Worm (Caenorhabditis elegans): Measurements from ENCODE around the gene T26H5.14.

Gene T26H5.14

DNA sequence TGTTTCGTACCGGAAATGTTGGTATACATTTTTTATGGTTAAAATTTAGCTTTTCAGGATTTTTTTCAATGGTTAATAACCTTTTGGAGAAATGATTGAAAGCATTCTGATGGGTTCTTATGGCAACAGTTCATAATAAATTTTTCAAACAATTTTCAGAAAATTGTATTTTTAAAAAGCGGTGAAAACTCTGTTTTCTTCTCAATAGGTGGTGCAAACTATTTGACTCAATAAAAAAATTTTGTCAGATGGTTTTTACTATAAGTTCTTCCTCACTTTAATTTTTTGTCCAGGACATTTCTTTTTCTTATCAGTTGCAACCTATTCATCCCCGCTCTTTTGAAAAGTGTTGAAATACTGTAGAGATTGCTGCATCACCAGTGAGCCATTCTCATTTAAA, at the start of gene T26H5.14:
T26H5.14 (plus strand) TSS at position 301 of the 400 bp plus-strand sequence.
- TF ChIP-seq rec-8 (tag; optimal IDR thresholded peaks at IDR 0.05) = no peak
- TF ChIP-seq nfyb-1 (GFP tag; IDR thresholded peaks at IDR 0.05) = no peak
- no peak for TF ChIP-seq F33H1.4 (GFP tag; IDR thresholded peaks at IDR 0.05)

DNA sequence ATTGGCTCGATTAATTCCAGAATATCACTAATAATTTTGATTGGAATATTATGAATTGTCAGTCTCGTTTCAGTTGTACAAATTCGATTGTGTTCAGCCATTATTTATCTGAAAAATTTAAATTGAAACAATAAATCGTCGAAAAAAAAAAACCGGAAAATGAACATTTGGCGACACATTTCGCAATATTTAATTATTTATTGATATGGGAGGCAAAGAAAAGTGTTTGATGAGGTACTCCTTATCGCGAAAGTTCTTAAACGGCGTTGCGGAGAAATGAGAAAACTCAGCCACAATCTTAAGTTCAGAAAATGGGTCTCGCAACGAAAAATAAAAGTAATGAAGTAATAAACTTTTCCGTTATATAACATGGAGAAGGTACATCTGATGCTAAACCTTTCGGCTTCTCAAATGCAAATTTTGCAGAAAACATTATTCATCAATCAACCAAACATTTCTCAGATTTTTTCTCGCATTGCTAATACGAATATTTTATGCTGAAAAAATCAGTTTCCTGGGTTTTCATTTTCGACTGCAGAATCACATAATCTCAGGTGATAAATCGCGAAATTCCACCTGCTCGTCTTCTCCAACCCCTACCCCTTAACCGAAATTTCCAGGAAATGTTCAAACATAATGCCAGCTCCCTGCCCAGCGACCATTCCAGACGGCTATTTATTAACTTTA, 49.1 kb upstream of the T26H5.14 start, which contains the start of the genes T06E6.15 and sri-7:
T06E6.15 (minus strand) TSS at position 101 of the 687 bp plus-strand sequence.
sri-7 (plus strand) TSS at position 637 of the 687 bp plus-strand sequence.
- TF ChIP-seq athp-1 (tag; optimal IDR thresholded peaks at IDR 0.05) (no peak), him-1 (tag; optimal IDR thresholded peaks at IDR 0.05) (no peak), atf-7 (tag; optimal IDR thresholded peaks at IDR 0.05) (no peak), ztf-3 (GFP tag; optimal IDR thresholded peaks at IDR 0.05) (no peak), madf-8 (GFP tag; conservative IDR thresholded peaks at IDR 0.05) (no peak), attf-3 (GFP tag; conservative IDR thresholded peaks at IDR 0.05) (no peak), F33H1.4 (GFP tag; IDR thresholded peaks at IDR 0.05) (no peak), egrh-3 (GFP tag; IDR thresholded peaks at IDR 0.05) (no peak), hmg-1.2 (GFP tag; IDR thresholded peaks at IDR 0.05) (no peak), ekl-4 (GFP tag; IDR thresholded peaks at IDR 0.05) (no peak), lsy-27 (tag; optimal IDR thresholded peaks at IDR 0.05; ENCODE audit: borderline replicate concordance, insufficient read depth) (no peak), F57C9.4 (tag; optimal IDR thresholded peaks at IDR 0.05) (no peak), C06A6.2 (GFP tag; conservative IDR thresholded peaks at IDR 0.05) (no peak), Y53F4B.3 (GFP tag; IDR thresholded peaks at IDR 0.05) (no peak), ztf-28 (GFP tag; IDR thresholded peaks at IDR 0.05) (no peak), dpff-1 (tag; optimal IDR thresholded peaks at IDR 0.05) (no peak), ceh-91 (GFP tag; IDR thresholded peaks at IDR 0.05) (no peak), repo-1 (tag; optimal IDR thresholded peaks at IDR 0.05) (no peak)

DNA sequence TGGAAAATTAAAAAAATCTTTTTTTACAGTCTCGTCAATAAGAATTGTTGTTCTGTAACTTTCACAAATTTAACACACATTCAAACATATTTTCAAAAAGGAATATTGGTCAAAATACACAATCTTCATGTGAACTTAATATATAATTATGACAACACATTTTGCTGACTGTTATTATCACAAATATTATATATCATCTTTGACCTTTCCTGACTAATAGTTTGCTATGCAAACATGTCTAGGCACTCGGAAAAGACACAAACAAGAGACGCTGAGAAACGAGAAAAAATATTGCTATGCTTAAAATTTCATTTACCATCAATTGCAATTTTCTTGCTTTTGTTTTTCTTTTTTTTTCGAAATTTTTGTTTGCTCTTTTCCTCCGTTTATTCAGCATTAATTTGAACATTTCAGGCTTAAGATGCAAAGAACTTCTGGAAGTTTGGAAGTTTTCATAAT, 47.1 kb upstream of the T26H5.14 start, which contains the start of gene fbxa-135:
fbxa-135 (plus strand) TSS at position 409 of the 459 bp plus-strand sequence.
- TF ChIP-seq athp-1 (tag; optimal IDR thresholded peaks at IDR 0.05) = no peak
- no peak for TF ChIP-seq ztf-28 (GFP tag; IDR thresholded peaks at IDR 0.05)
- TF ChIP-seq nfya-1 (tag; optimal IDR thresholded peaks at IDR 0.05; ENCODE audit: borderline replicate concordance, insufficient read depth) = no peak
- TF ChIP-seq ets-4 (GFP tag; optimal IDR thresholded peaks at IDR 0.05) = no peak
- TF ChIP-seq F49E8.2 (tag; optimal IDR thresholded peaks at IDR 0.05; ENCODE audit: insufficient read depth) = no peak
- no peak for TF ChIP-seq dpl-1 (GFP tag; optimal IDR thresholded peaks at IDR 0.05)
- no peak for TF ChIP-seq nhr-120 (GFP tag; IDR thresholded peaks at IDR 0.05)
- no peak for TF ChIP-seq F55B11.4 (tag; optimal IDR thresholded peaks at IDR 0.05; ENCODE audit: borderline replicate concordance, insufficient read depth)
- no peak for TF ChIP-seq rcor-1 (GFP tag; IDR thresholded peaks at IDR 0.05)
- no peak for TF ChIP-seq B0336.3 (GFP tag; IDR thresholded peaks at IDR 0.05)
- TF ChIP-seq nfyb-1 (GFP tag; IDR thresholded peaks at IDR 0.05) = no peak
- no peak for TF ChIP-seq ccch-3 (GFP tag; optimal IDR thresholded peaks at IDR 0.05)
- TF ChIP-seq F57C9.4 (tag; optimal IDR thresholded peaks at IDR 0.05) = no peak
- TF ChIP-seq Y67H2A.10 (GFP tag; conservative IDR thresholded peaks at IDR 0.05) = no peak
- TF ChIP-seq bed-1 (GFP tag; IDR thresholded peaks at IDR 0.05) = no peak
- TF ChIP-seq akir-1 (GFP tag; optimal IDR thresholded peaks at IDR 0.05) = no peak

DNA sequence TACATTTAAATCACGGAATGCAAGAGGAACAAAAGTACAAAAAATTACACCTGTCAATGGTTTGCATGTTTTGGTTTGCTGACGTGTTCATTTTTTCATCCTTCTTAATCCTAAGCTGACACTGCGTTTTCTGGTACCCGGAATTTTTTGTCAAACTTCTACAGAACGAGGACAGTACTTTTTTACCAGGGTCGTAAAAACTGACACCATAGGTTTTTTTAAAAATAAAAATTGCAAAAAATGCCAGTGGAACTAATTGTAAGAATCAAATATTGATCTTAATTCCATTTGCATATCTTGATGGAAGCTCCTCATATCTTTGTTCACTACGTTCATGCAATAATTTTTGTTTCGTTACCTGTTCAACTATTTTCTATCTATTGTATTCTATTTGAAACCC, 44.1 kb upstream of the T26H5.14 start, which contains the start of gene srh-258:
srh-258 (plus strand) TSS at position 301 of the 400 bp plus-strand sequence.
- TF ChIP-seq attf-3 (GFP tag; conservative IDR thresholded peaks at IDR 0.05) = no peak
- TF ChIP-seq egrh-3 (GFP tag; IDR thresholded peaks at IDR 0.05) = no peak
- no peak for TF ChIP-seq rcor-1 (GFP tag; IDR thresholded peaks at IDR 0.05)
- no peak for TF ChIP-seq hsf-1 (GFP tag; IDR thresholded peaks at IDR 0.05)
- no peak for TF ChIP-seq dpff-1 (tag; optimal IDR thresholded peaks at IDR 0.05)
- no peak for TF ChIP-seq ztf-22 (GFP tag; optimal IDR thresholded peaks at IDR 0.05)
- no peak for TF ChIP-seq Y53F4B.3 (GFP tag; IDR thresholded peaks at IDR 0.05)
- TF ChIP-seq nhr-120 (GFP tag; IDR thresholded peaks at IDR 0.05) = no peak
- TF ChIP-seq fkh-3 (tag; optimal IDR thresholded peaks at IDR 0.05) = no peak
- TF ChIP-seq egl-18 (GFP tag; IDR thresholded peaks at IDR 0.05) = no peak
- TF ChIP-seq hmg-20 (GFP tag; IDR thresholded peaks at IDR 0.05) = no peak
- no peak for TF ChIP-seq snpc-1.1 (tag; optimal IDR thresholded peaks at IDR 0.05; ENCODE audit: insufficient read depth)
- no peak for TF ChIP-seq tbp1 (GFP tag; optimal IDR thresholded peaks at IDR 0.05)
- TF ChIP-seq madf-6 (GFP tag; IDR thresholded peaks at IDR 0.05) = no peak
- TF ChIP-seq madf-10 (tag; optimal IDR thresholded peaks at IDR 0.05) = no peak
- TF ChIP-seq B0261.1 (tag; optimal IDR thresholded peaks at IDR 0.05) = no peak

All from whole organism, young adult.